Fruit fly (Drosophila melanogaster) whole organism, adult: ENCODE data around the gene CG10418.

ENCODE experiments used
- CG11617 ChIP-seq: fragments of 200-800 bp; sonication (Bioruptor generic); optimal IDR thresholded peaks from 2 replicates; lab custom pipeline; 2017; ENCODE audit warnings: mild to moderate bottlenecking, missing biosample characterization, missing genetic modification reagents, missing genetic modification characterization
- CG14711 ChIP-seq: fragments of 200-800 bp; sonication (Bioruptor generic); optimal IDR thresholded peaks from 2 replicates; lab custom pipeline; 2018; ENCODE audit warnings: missing biosample characterization, mild to moderate bottlenecking, missing genetic modification characterization, moderate library complexity
- CG1620 ChIP-seq: fragments of 200-800 bp; sonication (Bioruptor generic); optimal IDR thresholded peaks from 2 replicates; lab custom pipeline; 2016; ENCODE audit warnings: missing biosample characterization, missing genetic modification characterization
- kay ChIP-seq: fragments of 200-800 bp; sonication (Bioruptor generic); peaks from one replicate; lab custom pipeline; 2016; ENCODE audit warnings: missing biosample characterization, missing genetic modification characterization, borderline replicate concordance

DNA sequence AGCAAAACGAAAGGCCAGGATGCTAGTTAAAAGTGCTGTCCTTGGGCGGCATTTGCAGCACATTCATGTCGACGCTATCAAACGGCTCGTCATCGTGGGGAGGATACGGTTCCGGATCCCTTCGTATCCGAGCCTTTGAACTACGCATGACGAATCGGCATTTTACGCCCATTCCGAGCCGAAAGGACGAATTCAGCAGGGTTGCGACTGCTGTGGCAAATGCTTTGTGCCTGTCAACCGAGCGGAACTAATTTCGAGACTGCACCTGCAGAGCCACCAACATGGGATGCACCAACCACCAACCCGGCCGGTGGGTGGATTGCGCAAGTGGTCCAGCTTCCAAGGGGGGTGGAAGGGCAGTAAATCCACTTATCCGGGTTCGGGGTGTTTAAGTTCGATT, 45.9 kb upstream of the CG10418 start:
- no peak for TF ChIP-seq CG11617 (GFP tag; lab: Kevin White, UChicago)
- no peak for TF ChIP-seq kay (GFP tag; lab: Kevin White, UChicago)
- TF ChIP-seq CG14711 (tag; lab: Kevin White, UChicago): no peak
- TF ChIP-seq CG1620 (GFP tag; lab: Kevin White, UChicago): no peak
